Fruit fly (Drosophila melanogaster) whole organism, prepupa: Measurements from ENCODE around the gene CG4271.

ENCODE experiments used
- CG6808 ChIP-seq: fragments of 200-800 bp; sonication (Bioruptor generic); optimal IDR thresholded peaks from 3 replicates; lab custom pipeline; 2017; ENCODE audit warnings: missing biosample characterization, missing genetic modification characterization, mild to moderate bottlenecking, moderate library complexity, missing genetic modification reagents
- pdm3 ChIP-seq: fragments of 200-800 bp; sonication (Bioruptor generic); optimal IDR thresholded peaks from 3 replicates; lab custom pipeline; 2016; ENCODE audit warnings: missing biosample characterization, missing genetic modification characterization

DNA sequence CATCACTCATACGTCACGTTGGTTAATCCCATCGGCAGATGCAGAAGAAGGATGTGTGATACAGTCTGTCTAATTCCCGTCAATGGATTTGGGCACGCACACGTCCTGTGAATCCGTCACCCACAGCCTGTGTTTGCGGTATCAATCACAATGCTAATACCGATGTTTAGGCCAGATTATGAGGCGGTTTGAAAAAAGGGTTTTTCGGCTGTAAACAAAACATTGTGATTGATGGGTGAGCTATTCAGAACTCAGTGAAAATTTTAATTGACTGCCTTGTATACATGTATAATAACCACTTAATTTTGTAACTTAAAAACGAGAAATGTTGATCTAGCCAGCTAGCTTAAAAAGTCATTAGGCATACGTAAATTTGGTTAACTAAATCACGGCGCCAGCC is 21.8 kb upstream of the CG4271 start, which contains the start of gene CG4270:
- no peak for TF ChIP-seq pdm3 (GFP tag; lab: Kevin White, UChicago)
- no peak for TF ChIP-seq CG6808
